Fruit fly (Drosophila melanogaster) whole organism, embryonic: ENCODE data around the gene Pss.

ENCODE experiments used
- HmgD ChIP-seq: fragments of 200-800 bp; sonication (Bioruptor generic); optimal IDR thresholded peaks from 3 replicates; lab custom pipeline; 2016; ENCODE audit warnings: missing biosample characterization, missing genetic modification characterization
- dimm ChIP-seq: fragments of 200-800 bp; sonication (Bioruptor generic); IDR thresholded peaks from 2 replicates; pipeline ENCODE4 v1.3.6; 2022; ENCODE audit warnings: missing biosample characterization, missing genetic modification characterization
- ewg ChIP-seq: fragments of 200-800 bp; sonication (Bioruptor generic); optimal IDR thresholded peaks from 3 replicates; lab custom pipeline; 2017; ENCODE audit warnings: mild to moderate bottlenecking, missing biosample characterization, missing genetic modification reagents, missing genetic modification characterization
- luna ChIP-seq: fragments of 200-800 bp; sonication (Bioruptor generic); optimal IDR thresholded peaks from 2 replicates; lab custom pipeline; 2016; ENCODE audit warnings: missing biosample characterization, missing genetic modification characterization
- pho ChIP-seq: fragments of 200-800 bp; sonication (Bioruptor generic); optimal IDR thresholded peaks from 2 replicates; lab custom pipeline; 2016; ENCODE audit warnings: missing biosample characterization, missing genetic modification characterization
- zen2 ChIP-seq: fragments of 200-800 bp; sonication (Bioruptor generic); IDR thresholded peaks from 3 replicates; pipeline ENCODE4 v1.3.6; 2022; ENCODE audit warnings: missing biosample characterization, missing genetic modification characterization; ENCODE audit not compliant: partially characterized antibody

DNA sequence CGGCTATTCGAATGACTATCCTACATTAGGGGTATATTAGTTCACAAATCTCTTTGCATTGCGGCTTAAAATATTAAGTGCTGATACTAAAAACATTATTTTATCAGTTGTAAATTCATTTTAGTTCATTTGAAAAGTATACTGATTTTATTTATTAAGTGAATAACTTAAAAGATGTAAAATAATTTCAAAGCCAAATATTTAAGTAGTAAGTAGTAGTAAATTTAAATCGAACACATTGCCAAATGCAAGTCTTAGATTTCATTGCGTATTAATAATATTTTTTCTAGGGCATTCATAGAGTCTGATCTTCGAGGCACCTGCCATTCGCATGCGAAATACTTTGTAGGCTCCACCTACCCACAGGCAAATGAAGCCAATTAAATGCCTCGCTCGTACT lies 36.7 kb upstream of the Pss start:
- TF ChIP-seq pho (GFP tag; lab: Kevin White, UChicago) (no peak), zen2 (GFP tag; lab: Robert Waterston, UW) (no peak), luna (GFP tag; lab: Kevin White, UChicago) (no peak), HmgD (GFP tag; lab: Kevin White, UChicago) (no peak), dimm (GFP tag; lab: Robert Waterston, UW) (no peak), ewg (GFP tag; lab: Kevin White, UChicago) (no peak)
